Worm (Caenorhabditis elegans) whole organism, L4 larva: Measurements from ENCODE around the gene C09G9.3.

ENCODE experiments used
- F10B5.3 ChIP-seq: sonication (generic microtip); optimal IDR thresholded peaks from 2 replicates; lab custom pipeline; 2016; ENCODE audit warnings: mild to moderate bottlenecking, missing genetic modification characterization, missing compliant biosample characterization
- T26A8.4 ChIP-seq: fragments of 200-800 bp; sonication (Bioruptor generic); IDR thresholded peaks from 2 replicates; pipeline ENCODE4 v1.3.6; 2022; ENCODE audit warnings: missing genetic modification characterization, missing compliant biosample characterization
- Y48G9A.11 ChIP-seq: fragments of 200-800 bp; sonication (Bioruptor generic); IDR thresholded peaks from 2 replicates; pipeline ENCODE4 v1.3.6; 2022; ENCODE audit warnings: missing genetic modification reagents, missing genetic modification characterization, missing compliant biosample characterization
- Y75B8A.6 ChIP-seq: fragments of 200-800 bp; sonication (Bioruptor generic); IDR thresholded peaks from 2 replicates; pipeline ENCODE4 v1.3.6; 2022; ENCODE audit warnings: missing genetic modification reagents, missing genetic modification characterization, missing compliant biosample characterization
- aha-1 ChIP-seq: fragments of 150-350 bp; peaks from one replicate; lab custom pipeline; 2014; ENCODE audit warnings: missing biosample characterization, missing genetic modification characterization
- ama-1 ChIP-seq: fragments of 150-350 bp; optimal IDR thresholded peaks from 2 replicates; lab custom pipeline; 2014; ENCODE audit warnings: inconsistent platforms, mixed read lengths
- attf-4 ChIP-seq: sonication (generic microtip); optimal IDR thresholded peaks from 3 replicates; lab custom pipeline; 2017; ENCODE audit warnings: missing biosample characterization, missing genetic modification characterization
- ceh-28 ChIP-seq: fragments of 150-350 bp; optimal IDR thresholded peaks from 2 replicates; lab custom pipeline; 2014; ENCODE audit warnings: missing biosample characterization, missing genetic modification reagents, missing genetic modification characterization
- ceh-32 ChIP-seq: sonication (generic microtip); optimal IDR thresholded peaks from 2 replicates; lab custom pipeline; 2016; ENCODE audit warnings: mild to moderate bottlenecking, missing genetic modification characterization, missing compliant biosample characterization; ENCODE audit not compliant: poor library complexity
- ceh-44 ChIP-seq: fragments of 200-800 bp; sonication (Bioruptor generic); IDR thresholded peaks from 2 replicates; pipeline ENCODE4 v1.3.6; 2022; ENCODE audit warnings: missing genetic modification reagents, missing genetic modification characterization, missing compliant biosample characterization
- ceh-62 ChIP-seq: sonication (generic microtip); optimal IDR thresholded peaks from 2 replicates; lab custom pipeline; 2017; ENCODE audit warnings: missing biosample characterization, missing genetic modification characterization
- ceh-82 ChIP-seq: sonication (generic microtip); optimal IDR thresholded peaks from 2 replicates; lab custom pipeline; 2017; ENCODE audit warnings: missing biosample characterization, missing genetic modification characterization
- ces-1 ChIP-seq: fragments of 150-350 bp; sonication (generic microtip); optimal IDR thresholded peaks from 4 replicates; lab custom pipeline; 2014; ENCODE audit warnings: missing biosample characterization, missing genetic modification reagents, missing genetic modification characterization
- daf-12 ChIP-seq: fragments of 150-350 bp; optimal IDR thresholded peaks from 2 replicates; lab custom pipeline; 2014; ENCODE audit warnings: missing biosample characterization, missing genetic modification reagents, missing genetic modification characterization
- dmd-6 ChIP-seq: fragments of 200-800 bp; sonication (Bioruptor generic); IDR thresholded peaks from 2 replicates; pipeline ENCODE4 v1.3.6; 2022; ENCODE audit warnings: missing genetic modification reagents, missing genetic modification characterization, missing compliant biosample characterization
- dpl-1 ChIP-seq: fragments of 150-350 bp; optimal IDR thresholded peaks from 2 replicates; lab custom pipeline; 2014; ENCODE audit warnings: missing biosample characterization, missing genetic modification reagents, missing genetic modification characterization
- dve-1 ChIP-seq: sonication (generic microtip); optimal IDR thresholded peaks from 2 replicates; lab custom pipeline; 2017; ENCODE audit warnings: antibody characterized with exemption, mild to moderate bottlenecking, missing genetic modification characterization, missing compliant biosample characterization; ENCODE audit not compliant: insufficient read depth
- gei-8 ChIP-seq: fragments of 200-800 bp; sonication (Bioruptor generic); optimal IDR thresholded peaks from 2 replicates; lab custom pipeline; 2018; ENCODE audit warnings: mild to moderate bottlenecking, missing genetic modification characterization, missing compliant biosample characterization
- hif-1 ChIP-seq, 2 experiments: sonication (generic microtip); optimal IDR thresholded peaks; 2 replicates each; lab custom pipeline; 2016 to 2017; ENCODE audit warnings: missing compliant biosample characterization in 2 of 2, missing genetic modification characterization in 2 of 2, missing genetic modification reagents in 2 of 2, missing genotype in 2 of 2, mild to moderate bottlenecking in 1 of 2
- hlh-11 ChIP-seq: fragments of 200-800 bp; sonication (Bioruptor generic); optimal IDR thresholded peaks from 2 replicates; lab custom pipeline; 2018; ENCODE audit warnings: mild to moderate bottlenecking, missing genetic modification characterization, missing compliant biosample characterization
- hmg-1.1 ChIP-seq: fragments of 200-800 bp; sonication (Bioruptor generic); IDR thresholded peaks from 2 replicates; pipeline ENCODE4 v1.3.6; 2022; ENCODE audit warnings: missing genetic modification reagents, missing genetic modification characterization, missing compliant biosample characterization
- jun-1 ChIP-seq: fragments of 150-350 bp; optimal IDR thresholded peaks from 2 replicates; lab custom pipeline; 2014; ENCODE audit warnings: missing biosample characterization, missing genetic modification reagents, missing genetic modification characterization
- lin-1 ChIP-seq: fragments of 200-800 bp; sonication (Bioruptor generic); IDR thresholded peaks from 2 replicates; pipeline ENCODE4 v1.3.6; 2022; ENCODE audit warnings: missing genetic modification reagents, missing genetic modification characterization, missing compliant biosample characterization
- lin-38 ChIP-seq: fragments of 200-800 bp; sonication (Bioruptor generic); IDR thresholded peaks from 2 replicates; pipeline ENCODE4 v1.3.6; 2022; ENCODE audit warnings: missing genetic modification reagents, missing genetic modification characterization, missing compliant biosample characterization
- lsy-2 ChIP-seq, 2 experiments: fragments of 150-350 bp in 1 of 2; sonication (generic microtip) in 1 of 2; optimal IDR thresholded peaks; 2 replicates each; lab custom pipeline; 2014 to 2017; ENCODE audit warnings: missing biosample characterization in 2 of 2, missing genetic modification characterization in 2 of 2
- mdl-1 ChIP-seq, 2 experiments: fragments of 150-350 bp in 1 of 2; sonication (generic microtip) in 1 of 2; optimal IDR thresholded peaks; 2 replicates each; lab custom pipeline; 2014 to 2017; ENCODE audit warnings: missing biosample characterization in 2 of 2, missing genetic modification characterization in 2 of 2
- mep-1 ChIP-seq: fragments of 150-350 bp; sonication (generic microtip); optimal IDR thresholded peaks from 3 replicates; lab custom pipeline; 2014; ENCODE audit warnings: missing biosample characterization, missing genetic modification characterization
- mes-2 ChIP-seq: sonication (generic microtip); optimal IDR thresholded peaks from 2 replicates; lab custom pipeline; 2016; ENCODE audit warnings: missing genotype, mild to moderate bottlenecking, missing genetic modification characterization, missing compliant biosample characterization; ENCODE audit not compliant: poor library complexity, severe bottlenecking
- nhr-237 ChIP-seq: sonication (generic microtip); optimal IDR thresholded peaks from 2 replicates; lab custom pipeline; 2017; ENCODE audit warnings: missing biosample characterization, missing genetic modification characterization
- nhr-25 ChIP-seq: sonication (generic microtip); optimal IDR thresholded peaks from 2 replicates; lab custom pipeline; 2017; ENCODE audit warnings: missing genetic modification characterization, mild to moderate bottlenecking, missing compliant biosample characterization, antibody characterized with exemption, moderate library complexity, borderline replicate concordance; ENCODE audit not compliant: insufficient read depth
- nhr-28 ChIP-seq: fragments of 150-350 bp; optimal IDR thresholded peaks from 2 replicates; lab custom pipeline; 2014; ENCODE audit warnings: missing biosample characterization, missing genetic modification characterization
- nhr-41 ChIP-seq: fragments of 200-800 bp; sonication (Bioruptor generic); IDR thresholded peaks from 2 replicates; pipeline ENCODE4 v1.3.6; 2022; ENCODE audit warnings: missing genetic modification reagents, missing genetic modification characterization, missing compliant biosample characterization
- pqm-1 ChIP-seq: sonication (generic microtip); optimal IDR thresholded peaks from 2 replicates; lab custom pipeline; 2017; ENCODE audit warnings: missing biosample characterization, missing genetic modification characterization
- rbr-2 ChIP-seq: sonication (generic microtip); optimal IDR thresholded peaks from 2 replicates; lab custom pipeline; 2016; ENCODE audit warnings: missing genotype, missing genetic modification characterization, missing compliant biosample characterization
- spr-1 ChIP-seq: sonication (generic microtip); optimal IDR thresholded peaks from 2 replicates; lab custom pipeline; 2016; ENCODE audit warnings: mild to moderate bottlenecking, missing genetic modification characterization, missing compliant biosample characterization
- unc-130 ChIP-seq: sonication (generic microtip); optimal IDR thresholded peaks from 2 replicates; lab custom pipeline; 2016; ENCODE audit warnings: missing genetic modification reagents, missing genetic modification characterization, missing compliant biosample characterization
- unc-62 ChIP-seq, 3 experiments: fragments of 150-350 bp in 1 of 3; sonication (generic microtip); optimal IDR thresholded peaks in 2 of 3; peaks in 1 of 3; 1 replicate in 1 of 3; 2 replicates in 2 of 3; lab custom pipeline; 2014 to 2017; ENCODE audit warnings: missing biosample characterization in 3 of 3, missing genetic modification characterization in 3 of 3, missing genetic modification reagents in 3 of 3, missing genotype in 1 of 3

C09G9.3 gene

ce11 chrIV:8830591-8830990, 42.3 kb downstream of the C09G9.3 start, which contains the start of gene T28C6.8 (continued):
- TF ChIP-seq nhr-28 (tag; lab: Kevin White, UChicago), result peak; percentile 88
- TF ChIP-seq hmg-1.1 (GFP tag; lab: Robert Waterston, UW), result 0 out of 2 replicates have a peak, but pooled peaks have one; percentile 46
- TF ChIP-seq mdl-1 (tag; optimal IDR thresholded peaks at IDR 0.05; lab: Kevin White, UChicago), result peak in 1 of 2 experiments; percentile 47
- TF ChIP-seq mes-2 (tag; lab: Kevin White, UChicago), result peak; percentile 29
- peak; percentile 26 for TF ChIP-seq dpl-1 (GFP tag; lab: Kevin White, UChicago)
- TF ChIP-seq pqm-1 (tag; lab: Kevin White, UChicago), result peak; percentile 22
- TF ChIP-seq ceh-32 (tag; lab: Kevin White, UChicago), result no peak
- peak; percentile 43 for TF ChIP-seq dve-1 (tag; lab: Kevin White, UChicago)
- TF ChIP-seq mep-1 (tag; lab: Kevin White, UChicago), result peak; percentile 23
- TF ChIP-seq lsy-2 (tag; optimal IDR thresholded peaks at IDR 0.05; lab: Kevin White, UChicago), result peak in 1 of 2 experiments; percentile 39

DNA sequence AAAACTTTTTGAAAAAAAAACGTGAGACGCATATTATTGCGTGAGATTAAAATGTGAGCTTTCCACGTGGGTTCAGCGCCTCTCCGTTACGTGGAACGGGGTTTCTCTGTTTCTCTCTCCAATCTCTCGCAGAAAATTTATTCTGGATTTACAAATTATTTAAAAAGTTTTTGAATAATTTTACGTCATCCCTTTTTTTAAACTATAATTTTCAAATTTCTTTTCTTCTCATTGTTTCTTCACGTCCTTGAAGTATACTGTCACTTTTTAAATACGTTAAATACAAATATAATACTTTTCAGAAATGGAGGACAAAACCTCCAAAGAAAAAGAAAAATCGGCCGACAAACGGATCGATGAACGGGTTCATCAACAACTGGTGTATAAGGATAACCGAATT, 45.4 kb downstream of the C09G9.3 start, which contains the start of gene T28C6.7:
Gene T28C6.7, plus strand, starts transcription at position 301 of the 400 bp plus-strand sequence.
- TF ChIP-seq unc-62 (GFP tag; optimal IDR thresholded peaks at IDR 0.05 in 1 of 2; lab: Kevin White, UChicago) (no peak), unc-62 (tag; optimal IDR thresholded peaks at IDR 0.05; lab: Kevin White, UChicago) (no peak), ceh-44 (no peak), unc-130 (GFP tag; lab: Kevin White, UChicago) (no peak), daf-12 (tag; lab: Kevin White, UChicago) (no peak), gei-8 (no peak), attf-4 (tag; lab: Kevin White, UChicago) (no peak), nhr-41 (GFP tag; lab: Robert Waterston, UW) (no peak)

DNA sequence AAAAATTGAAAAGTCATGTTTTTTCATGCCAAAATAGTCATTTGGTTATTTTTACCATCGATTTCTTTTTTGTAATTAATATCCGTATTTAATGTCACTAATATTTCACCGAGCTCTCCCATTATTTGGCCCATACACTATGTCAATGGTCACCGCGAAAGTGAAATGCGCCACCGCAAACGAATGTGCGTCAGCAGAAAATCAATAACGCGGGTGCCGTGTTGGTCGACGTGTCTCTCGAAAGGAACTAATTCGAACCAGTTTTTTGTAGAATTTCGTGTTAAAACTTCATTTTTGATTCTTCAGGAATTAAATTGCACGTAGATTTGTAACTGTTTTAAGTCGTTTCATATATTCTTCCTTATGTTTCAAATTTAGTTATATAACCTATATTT, 46.3 kb downstream of the C09G9.3 start:
- no peak for TF ChIP-seq ceh-82 (tag; lab: Kevin White, UChicago)
- peak; percentile 44 for TF ChIP-seq dpl-1 (GFP tag; lab: Kevin White, UChicago)
- peak; percentile 90 for TF ChIP-seq aha-1 (tag; lab: Kevin White, UChicago)
- no peak for TF ChIP-seq lin-1 (GFP tag; lab: Robert Waterston, UW)
- peak in 1 of 2 experiments; percentile 21 for TF ChIP-seq hif-1 (tag; optimal IDR thresholded peaks at IDR 0.05; lab: Kevin White, UChicago)
- TF ChIP-seq ces-1 (GFP tag; lab: Kevin White, UChicago), result no peak
- TF ChIP-seq mes-2 (tag; lab: Kevin White, UChicago), result peak; percentile 54
- peak; percentile 10 for TF ChIP-seq dve-1 (tag; lab: Kevin White, UChicago)
- no peak for TF ChIP-seq Y75B8A.6 (GFP tag; lab: Robert Waterston, UW)
- peak in 1 of 2 experiments; percentile 50 for TF ChIP-seq lsy-2 (tag; optimal IDR thresholded peaks at IDR 0.05; lab: Kevin White, UChicago)
- peak; percentile 16 for TF ChIP-seq mep-1 (tag; lab: Kevin White, UChicago)
- no peak for TF ChIP-seq spr-1 (tag; lab: Kevin White, UChicago)
- TF ChIP-seq ceh-28 (tag; lab: Kevin White, UChicago), result peak; percentile 31
- peak; percentile 22 for TF ChIP-seq hlh-11 (tag; lab: Kevin White, UChicago)
- peak; percentile 44; the same call in 1 of the 2 replicates for TF ChIP-seq lin-38 (GFP tag; lab: Robert Waterston, UW)
- peak; percentile 31 for TF ChIP-seq rbr-2 (tag; lab: Kevin White, UChicago)

- peak; percentile 14 for TF ChIP-seq jun-1 (tag; lab: Kevin White, UChicago)
- peak; percentile 46 for TF ChIP-seq mep-1 (tag; lab: Kevin White, UChicago)
- TF ChIP-seq mes-2 (tag; lab: Kevin White, UChicago), result peak; percentile 50
- peak; percentile 4 for TF ChIP-seq nhr-237 (tag; lab: Kevin White, UChicago)
- no peak for TF ChIP-seq Y48G9A.11 (GFP tag; lab: Robert Waterston, UW)
- no peak for TF ChIP-seq dmd-6 (GFP tag; lab: Robert Waterston, UW)
- TF ChIP-seq ceh-62 (tag; lab: Kevin White, UChicago), result no peak
- no peak for TF ChIP-seq F10B5.3 (tag; lab: Kevin White, UChicago)
- peak; percentile 52 for TF ChIP-seq ama-1 (lab: Kevin White, UChicago)
- peak; percentile 27 for TF ChIP-seq nhr-25 (tag; lab: Kevin White, UChicago)
- peak; percentile 86 for TF ChIP-seq T26A8.4 (GFP tag; lab: Robert Waterston, UW)
- peak; percentile 97 for TF ChIP-seq aha-1 (tag; lab: Kevin White, UChicago)
Observed at ce11 chrIV:8825997-8826605, 46.8 kb downstream of the C09G9.3 start.
